Worm (Caenorhabditis elegans): ENCODE measurements around the gene nspd-4.

- no peak for TF ChIP-seq F55B11.4 (tag; optimal IDR thresholded peaks at IDR 0.05; ENCODE audit: borderline replicate concordance, insufficient read depth)
- no peak for TF ChIP-seq fkh-3 (tag; optimal IDR thresholded peaks at IDR 0.05)
- TF ChIP-seq Y53G8AR.9 (GFP tag; conservative IDR thresholded peaks at IDR 0.05), result no peak
- TF ChIP-seq T07F8.4 (tag; optimal IDR thresholded peaks at IDR 0.05), result no peak
- TF ChIP-seq hsf-1 (GFP tag; IDR thresholded peaks at IDR 0.05), result no peak
Measured at ce11 chrII:4855489-4855888, 13.1 kb downstream of the nspd-4 start.
